Worm (Caenorhabditis elegans) whole organism, L4 larva: ENCODE data around the gene srw-41.

Experiments used
- egl-27 ChIP-seq: sonication (generic microtip); optimal IDR thresholded peaks from 3 replicates; lab custom pipeline; 2017; ENCODE audit warnings: missing biosample characterization, missing genetic modification reagents, missing genetic modification characterization
- hif-1 ChIP-seq, 2 experiments: sonication (generic microtip); optimal IDR thresholded peaks; 2 replicates each; lab custom pipeline; 2016 to 2017; ENCODE audit warnings: missing compliant biosample characterization in 2 of 2, missing genetic modification characterization in 2 of 2, missing genetic modification reagents in 2 of 2, missing genotype in 2 of 2, mild to moderate bottlenecking in 1 of 2
- pha-4 ChIP-seq, 2 experiments: fragments of 150-350 bp in 1 of 2; fragments of 200-800 bp in 1 of 2; sonication (Bioruptor generic) in 1 of 2; IDR thresholded peaks in 1 of 2; optimal IDR thresholded peaks in 1 of 2; 2 replicates each; pipeline versions ENCODE4 v1.3.6 to Lab custom; 2014 to 2022; ENCODE audit warnings: missing genetic modification characterization in 2 of 2, missing genetic modification reagents in 2 of 2, missing biosample characterization in 1 of 2, missing compliant biosample characterization in 1 of 2
- skn-1 ChIP-seq: fragments of 150-350 bp; optimal IDR thresholded peaks from 2 replicates; lab custom pipeline; 2014; ENCODE audit warnings: missing biosample characterization, missing genetic modification characterization
- unc-39 ChIP-seq: sonication (generic microtip); optimal IDR thresholded peaks from 2 replicates; lab custom pipeline; 2017; ENCODE audit warnings: missing biosample characterization, missing genetic modification characterization
- zfp-3 ChIP-seq: fragments of 200-800 bp; sonication (Bioruptor generic); conservative IDR thresholded peaks from 2 replicates; pipeline ENCODE4 v1.3.6; 2022; ENCODE audit warnings: missing genetic modification reagents, missing genetic modification characterization, missing compliant biosample characterization

DNA sequence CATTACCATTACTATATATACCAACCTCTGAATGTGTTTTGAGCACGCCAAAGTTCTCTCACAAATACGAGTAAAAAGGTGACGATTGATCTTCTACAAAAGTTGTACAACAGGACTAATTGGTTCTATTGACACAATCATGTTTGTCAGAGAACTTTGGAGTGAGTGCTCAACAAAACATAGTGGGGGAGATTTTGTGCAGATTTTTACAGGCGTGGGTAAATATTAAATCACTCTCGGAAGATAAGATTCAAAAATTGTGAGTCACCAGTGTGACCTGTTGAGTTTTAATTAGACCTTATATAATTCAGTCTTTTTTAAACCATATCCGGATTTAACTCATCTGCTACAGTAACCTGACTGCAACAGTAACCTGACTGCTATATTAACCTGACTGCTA lies 25.1 kb upstream of the srw-41 start, which contains the start of gene F14F8.8:
- TF ChIP-seq hif-1 (tag; optimal IDR thresholded peaks at IDR 0.05; lab: Kevin White, UChicago), result no peak
- TF ChIP-seq pha-4 (GFP tag; IDR thresholded peaks at IDR 0.05; lab: Robert Waterston, UW), result no peak
- no peak for TF ChIP-seq pha-4 (tag; optimal IDR thresholded peaks at IDR 0.05; lab: Kevin White, UChicago)
- TF ChIP-seq unc-39 (tag; lab: Kevin White, UChicago), result no peak
- no peak for TF ChIP-seq egl-27
- no peak for TF ChIP-seq skn-1 (tag; lab: Kevin White, UChicago)
- no peak for TF ChIP-seq zfp-3 (GFP tag; lab: Robert Waterston, UW)
